Fruit fly (Drosophila melanogaster) whole organism, embryonic: ENCODE data around the gene CG5515.

Source experiments
- CG11247 ChIP-seq: fragments of 200-800 bp; sonication (Bioruptor generic); IDR thresholded peaks from 2 replicates; pipeline ENCODE4 v1.3.6; 2022; ENCODE audit warnings: missing biosample characterization, missing genetic modification characterization
- CG12071 ChIP-seq: fragments of 200-800 bp; sonication (Bioruptor generic); optimal IDR thresholded peaks from 3 replicates; lab custom pipeline; 2018; ENCODE audit warnings: missing biosample characterization, mild to moderate bottlenecking, missing genetic modification characterization
- CG13123 ChIP-seq: fragments of 200-800 bp; sonication (Bioruptor generic); optimal IDR thresholded peaks from 2 replicates; lab custom pipeline; 2016; ENCODE audit warnings: missing biosample characterization, missing genetic modification characterization
- CG13894 ChIP-seq: fragments of 200-800 bp; sonication (Bioruptor generic); optimal IDR thresholded peaks from 3 replicates; lab custom pipeline; 2018; ENCODE audit warnings: missing biosample characterization, mild to moderate bottlenecking, missing genetic modification characterization, moderate library complexity
- Dbx ChIP-seq: fragments of 200-800 bp; sonication (Bioruptor generic); IDR thresholded peaks from 3 replicates; pipeline ENCODE4 v1.3.6; 2022; ENCODE audit warnings: missing biosample characterization, missing genetic modification characterization
- HLH4C ChIP-seq: fragments of 200-800 bp; sonication (Bioruptor generic); IDR thresholded peaks from 3 replicates; pipeline ENCODE4 v1.3.6; 2022; ENCODE audit warnings: missing biosample characterization, missing genetic modification characterization; ENCODE audit not compliant: partially characterized antibody
- NfI ChIP-seq: fragments of 200-800 bp; sonication (Bioruptor generic); optimal IDR thresholded peaks from 3 replicates; lab custom pipeline; 2018; ENCODE audit warnings: missing biosample characterization, mild to moderate bottlenecking, missing genetic modification characterization, moderate library complexity
- gsb-n ChIP-seq: fragments of 200-800 bp; sonication (Bioruptor generic); optimal IDR thresholded peaks from 3 replicates; lab custom pipeline; 2018; ENCODE audit warnings: missing biosample characterization, mild to moderate bottlenecking, missing genetic modification characterization
- gt ChIP-seq: fragments of 200-800 bp; sonication (Bioruptor generic); IDR thresholded peaks from 2 replicates; pipeline ENCODE4 v1.3.6; 2022; ENCODE audit warnings: missing biosample characterization, missing genetic modification characterization
- jing ChIP-seq: fragments of 200-800 bp; sonication (Bioruptor generic); optimal IDR thresholded peaks from 2 replicates; lab custom pipeline; 2018; ENCODE audit warnings: missing biosample characterization, mild to moderate bottlenecking, missing genetic modification characterization

CG5515 gene

dm6 chr3R:24138478-24139455 lies 49.9 kb downstream of the CG5515 start (continued):
- no peak for TF ChIP-seq jing (GFP tag; lab: Kevin White, UChicago)
- TF ChIP-seq CG11247 (GFP tag; lab: Robert Waterston, UW): no peak
- TF ChIP-seq CG13123 (GFP tag; lab: Kevin White, UChicago): no peak
- no peak for TF ChIP-seq Dbx (GFP tag; lab: Robert Waterston, UW)
- TF ChIP-seq CG13894 (tag; lab: Kevin White, UChicago): no peak
- no peak for TF ChIP-seq gt (GFP tag; lab: Robert Waterston, UW)
- TF ChIP-seq HLH4C (GFP tag; lab: Robert Waterston, UW): no peak
- no peak for TF ChIP-seq gsb-n
- TF ChIP-seq CG12071 (GFP tag; lab: Kevin White, UChicago): peak; percentile 25
- TF ChIP-seq NfI (GFP tag; lab: Kevin White, UChicago): no peak
